Worm (Caenorhabditis elegans) whole organism, early embryonic: ENCODE measurements around the gene drh-1.
"Not testable (repeated sequence)": the region's sequence is repeated elsewhere in the genome, so short reads cannot be mapped to it uniquely, and the experiment has no call there.

ENCODE experiments used
- B0310.2 ChIP-seq: sonication (generic microtip); optimal IDR thresholded peaks from 2 replicates; lab custom pipeline; 2016; ENCODE audit warnings: mild to moderate bottlenecking, missing genetic modification characterization, missing compliant biosample characterization
- F13C5.2 ChIP-seq: sonication (generic microtip); optimal IDR thresholded peaks from 2 replicates; lab custom pipeline; 2017; ENCODE audit warnings: mild to moderate bottlenecking, missing genetic modification characterization, inconsistent platforms, missing compliant biosample characterization
- aly-1 ChIP-seq: sonication (generic microtip); optimal IDR thresholded peaks from 2 replicates; lab custom pipeline; 2016; ENCODE audit warnings: missing genetic modification characterization, missing compliant biosample characterization
- ama-1 ChIP-seq: fragments of 150-350 bp; optimal IDR thresholded peaks from 2 replicates; lab custom pipeline; 2014
- ceh-13 ChIP-seq: fragments of 200-800 bp; sonication (Bioruptor generic); optimal IDR thresholded peaks from 2 replicates; lab custom pipeline; 2018; ENCODE audit warnings: mild to moderate bottlenecking, missing genetic modification characterization, missing compliant biosample characterization
- ceh-36 ChIP-seq: sonication (generic microtip); optimal IDR thresholded peaks from 2 replicates; lab custom pipeline; 2016; ENCODE audit warnings: missing genetic modification characterization, inconsistent platforms, missing compliant biosample characterization
- ets-7 ChIP-seq: sonication (generic microtip); optimal IDR thresholded peaks from 2 replicates; lab custom pipeline; 2016; ENCODE audit warnings: missing genotype, missing genetic modification characterization, missing compliant biosample characterization
- flt-1 ChIP-seq: fragments of 200-800 bp; sonication (Bioruptor generic); IDR thresholded peaks from 2 replicates; pipeline ENCODE4 v1.3.6; 2022; ENCODE audit warnings: missing genetic modification characterization, missing compliant biosample characterization
- hmbx-1 ChIP-seq: sonication (generic microtip); optimal IDR thresholded peaks from 2 replicates; lab custom pipeline; 2016; ENCODE audit warnings: mild to moderate bottlenecking, missing genetic modification characterization, missing compliant biosample characterization
- hmg-4 ChIP-seq: fragments of 200-800 bp; sonication (Bioruptor generic); optimal IDR thresholded peaks from 2 replicates; lab custom pipeline; 2018; ENCODE audit warnings: mild to moderate bottlenecking, missing genetic modification characterization, missing compliant biosample characterization
- hnd-1 ChIP-seq: sonication (generic microtip); optimal IDR thresholded peaks from 2 replicates; lab custom pipeline; 2016; ENCODE audit warnings: missing genetic modification characterization, missing compliant biosample characterization
- pes-1 ChIP-seq: fragments of 200-800 bp; sonication (Bioruptor generic); IDR thresholded peaks from 2 replicates; pipeline ENCODE4 v1.3.6; 2022; ENCODE audit warnings: missing genetic modification reagents, missing genetic modification characterization, missing compliant biosample characterization
- scrt-1 ChIP-seq: fragments of 200-800 bp; sonication (Bioruptor generic); IDR thresholded peaks from 2 replicates; pipeline ENCODE4 v1.3.6; 2022; ENCODE audit warnings: missing genetic modification characterization, missing compliant biosample characterization
- sea-1 ChIP-seq: fragments of 200-800 bp; sonication (Bioruptor generic); conservative IDR thresholded peaks from 2 replicates; pipeline ENCODE4 v1.3.6; 2022; ENCODE audit warnings: missing genetic modification characterization, missing compliant biosample characterization
- tbx-11 ChIP-seq: fragments of 200-800 bp; sonication (Bioruptor generic); IDR thresholded peaks from 2 replicates; pipeline ENCODE4 v1.3.6; 2022; ENCODE audit warnings: missing genetic modification characterization, missing compliant biosample characterization
- tbx-37 ChIP-seq: fragments of 200-800 bp; sonication (Bioruptor generic); conservative IDR thresholded peaks from 2 replicates; pipeline ENCODE4 v1.3.6; 2022; ENCODE audit warnings: missing genetic modification reagents, missing genetic modification characterization, missing compliant biosample characterization
- tra-4 ChIP-seq: sonication (generic microtip); optimal IDR thresholded peaks from 2 replicates; lab custom pipeline; 2017; ENCODE audit warnings: missing genetic modification characterization, missing compliant biosample characterization

drh-1 gene

ce11 chrIV:6594871-6595270 lies 18.3 kb downstream of the drh-1 start, which contains the start of gene nspb-3:
nspb-3 (minus strand) TSS chrIV:6594971.
- TF ChIP-seq ceh-13; B0310.2 (tag; lab: Kevin White, UChicago); pes-1: not testable (repeated sequence)

- TF ChIP-seq hmg-4 (GFP tag; lab: Kevin White, UChicago); aly-1; F13C5.2 (tag; lab: Kevin White, UChicago): not testable (repeated sequence)
Measured at ce11 chrIV:6591010-6591746, 22.0 kb downstream of the drh-1 start, which contains the start of the genes nspb-1 and nspb-2. nspb-1 (minus strand) TSS chrIV:6591110. nspb-2 (plus strand) TSS chrIV:6591696.

- TF ChIP-seq tra-4 (tag; lab: Kevin White, UChicago), result no peak
- no peak for TF ChIP-seq hmbx-1
Measured at ce11 chrIV:6590029-6590428, 23.1 kb downstream of the drh-1 start, which contains the start of the genes lec-11 and irld-7. lec-11 (minus strand) TSS chrIV:6590154. irld-7 (plus strand) TSS chrIV:6590360.

- TF ChIP-seq ets-7 (tag; lab: Kevin White, UChicago) (no peak), B0310.2 (tag; lab: Kevin White, UChicago) (no peak), ceh-13 (no peak), tra-4 (tag; lab: Kevin White, UChicago) (no peak)
Measured at ce11 chrIV:6588080-6588613, 25.0 kb downstream of the drh-1 start.

ce11 chrIV:6585397-6585921 lies 27.7 kb downstream of the drh-1 start, which contains the start of the genes F38A5.2 and dnj-11:
F38A5.2 (minus strand) TSS chrIV:6585400.
dnj-11 (plus strand) TSS chrIV:6585871.
- peak; percentile 59 for TF ChIP-seq F13C5.2 (tag; lab: Kevin White, UChicago)
- no peak for TF ChIP-seq ceh-13

- TF ChIP-seq scrt-1 (GFP tag; lab: Robert Waterston, UW), result no peak
Measured at ce11 chrIV:6582604-6583003, 30.5 kb downstream of the drh-1 start, which contains the start of gene odr-8. odr-8 (minus strand) TSS chrIV:6582704.

ce11 chrIV:6581658-6582057 lies 31.5 kb downstream of the drh-1 start:
- no peak for TF ChIP-seq scrt-1 (GFP tag; lab: Robert Waterston, UW)
- no peak for TF ChIP-seq flt-1 (GFP tag; lab: Robert Waterston, UW)
- no peak for TF ChIP-seq hmg-4 (GFP tag; lab: Kevin White, UChicago)
- TF ChIP-seq aly-1, result no peak
- no peak for TF ChIP-seq ets-7 (tag; lab: Kevin White, UChicago)
- no peak for TF ChIP-seq ceh-13
- TF ChIP-seq tbx-37, result no peak
- TF ChIP-seq hnd-1, result no peak

- TF ChIP-seq ama-1 (lab: Kevin White, UChicago), result no peak
- no peak for TF ChIP-seq pes-1
- no peak for TF ChIP-seq F13C5.2 (tag; lab: Kevin White, UChicago)
- no peak for TF ChIP-seq tbx-37
- no peak for TF ChIP-seq hmbx-1
- no peak for TF ChIP-seq ceh-36 (tag; lab: Kevin White, UChicago)
- TF ChIP-seq ets-7 (tag; lab: Kevin White, UChicago), result no peak
- no peak for TF ChIP-seq tbx-11 (GFP tag; lab: Robert Waterston, UW)
- TF ChIP-seq hmg-4 (GFP tag; lab: Kevin White, UChicago), result no peak
- TF ChIP-seq hnd-1, result no peak
- no peak for TF ChIP-seq aly-1
- TF ChIP-seq sea-1 (GFP tag; lab: Robert Waterston, UW), result no peak
- TF ChIP-seq ceh-13, result no peak
- TF ChIP-seq flt-1 (GFP tag; lab: Robert Waterston, UW), result no peak
- TF ChIP-seq tra-4 (tag; lab: Kevin White, UChicago), result no peak
- TF ChIP-seq B0310.2 (tag; lab: Kevin White, UChicago), result no peak
- no peak for TF ChIP-seq scrt-1 (GFP tag; lab: Robert Waterston, UW)
Measured at ce11 chrIV:6577914-6578313, 35.2 kb downstream of the drh-1 start, which contains the start of gene C43G2.3. C43G2.3 (plus strand) TSS chrIV:6578214.

- TF ChIP-seq ets-7 (tag; lab: Kevin White, UChicago) (no peak), tbx-37 (no peak), aly-1 (no peak), flt-1 (GFP tag; lab: Robert Waterston, UW) (no peak), tbx-11 (GFP tag; lab: Robert Waterston, UW) (no peak), hmbx-1 (no peak), sea-1 (GFP tag; lab: Robert Waterston, UW) (no peak), pes-1 (no peak), B0310.2 (tag; lab: Kevin White, UChicago) (no peak)
Measured at ce11 chrIV:6576728-6577101, 36.4 kb downstream of the drh-1 start.
